Fruit fly (Drosophila melanogaster) whole organism, adult: Measurements from ENCODE around the gene Ufd4.

Source experiments
- CG11617 ChIP-seq: fragments of 200-800 bp; sonication (Bioruptor generic); optimal IDR thresholded peaks from 2 replicates; lab custom pipeline; 2017; ENCODE audit warnings: mild to moderate bottlenecking, missing biosample characterization, missing genetic modification reagents, missing genetic modification characterization
- CG12768 ChIP-seq: fragments of 200-800 bp; sonication (Bioruptor generic); optimal IDR thresholded peaks from 2 replicates; lab custom pipeline; 2017; ENCODE audit warnings: missing biosample characterization, missing genetic modification characterization, mild to moderate bottlenecking, moderate library complexity, missing genetic modification reagents
- CG14711 ChIP-seq: fragments of 200-800 bp; sonication (Bioruptor generic); optimal IDR thresholded peaks from 2 replicates; lab custom pipeline; 2018; ENCODE audit warnings: missing biosample characterization, mild to moderate bottlenecking, missing genetic modification characterization, moderate library complexity
- CG1620 ChIP-seq: fragments of 200-800 bp; sonication (Bioruptor generic); optimal IDR thresholded peaks from 2 replicates; lab custom pipeline; 2016; ENCODE audit warnings: missing biosample characterization, missing genetic modification characterization
- CG33017 ChIP-seq: fragments of 200-800 bp; sonication (Bioruptor generic); optimal IDR thresholded peaks from 2 replicates; lab custom pipeline; 2018; ENCODE audit warnings: missing biosample characterization, mild to moderate bottlenecking, missing genetic modification characterization, moderate library complexity
- CG5204 ChIP-seq: fragments of 200-800 bp; sonication (Bioruptor generic); optimal IDR thresholded peaks from 2 replicates; lab custom pipeline; 2016; ENCODE audit warnings: missing biosample characterization, missing genetic modification characterization
- CG7045 ChIP-seq: fragments of 200-800 bp; sonication (Bioruptor generic); optimal IDR thresholded peaks from 2 replicates; lab custom pipeline; 2017; ENCODE audit warnings: missing biosample characterization, mild to moderate bottlenecking, missing genetic modification characterization
- CG7101 ChIP-seq: fragments of 200-800 bp; sonication (Bioruptor generic); optimal IDR thresholded peaks from 2 replicates; lab custom pipeline; 2018; ENCODE audit warnings: missing biosample characterization, mild to moderate bottlenecking, missing genetic modification characterization, moderate library complexity
- Clk ChIP-seq: fragments of 200-800 bp; sonication (Bioruptor generic); optimal IDR thresholded peaks from 2 replicates; lab custom pipeline; 2017; ENCODE audit warnings: missing biosample characterization, missing genetic modification characterization
- Crg-1 ChIP-seq: fragments of 200-800 bp; sonication (Bioruptor generic); optimal IDR thresholded peaks from 2 replicates; lab custom pipeline; 2016; ENCODE audit warnings: missing biosample characterization, missing genetic modification characterization
- Hr96 ChIP-seq: fragments of 200-800 bp; sonication (Bioruptor generic); optimal IDR thresholded peaks from 2 replicates; lab custom pipeline; 2016; ENCODE audit warnings: missing biosample characterization, missing genetic modification characterization
- Mnt ChIP-seq: fragments of 200-800 bp; sonication (Bioruptor generic); optimal IDR thresholded peaks from 2 replicates; lab custom pipeline; 2016; ENCODE audit warnings: missing biosample characterization, mild to moderate bottlenecking, missing genetic modification characterization
- bab1 ChIP-seq: fragments of 200-800 bp; sonication (Bioruptor generic); optimal IDR thresholded peaks from 3 replicates; lab custom pipeline; 2019; ENCODE audit warnings: missing biosample characterization, mild to moderate bottlenecking, missing genetic modification characterization, moderate library complexity
- cic ChIP-seq: fragments of 200-800 bp; sonication (Bioruptor generic); optimal IDR thresholded peaks from 2 replicates; lab custom pipeline; 2017; ENCODE audit warnings: missing biosample characterization, mild to moderate bottlenecking, missing genetic modification characterization, moderate library complexity
- cnc ChIP-seq, 2 experiments: fragments of >200 bp; optimal IDR thresholded peaks; 2 replicates each; lab custom pipeline; 2017
- kay ChIP-seq: fragments of 200-800 bp; sonication (Bioruptor generic); peaks from one replicate; lab custom pipeline; 2016; ENCODE audit warnings: missing biosample characterization, missing genetic modification characterization, borderline replicate concordance
- ovo ChIP-seq: fragments of 200-800 bp; sonication (Bioruptor generic); optimal IDR thresholded peaks from 2 replicates; lab custom pipeline; 2016; ENCODE audit warnings: missing biosample characterization, missing genetic modification characterization
- pad ChIP-seq: fragments of 200-800 bp; sonication (Bioruptor generic); optimal IDR thresholded peaks from 3 replicates; lab custom pipeline; 2017; ENCODE audit warnings: missing biosample characterization, missing genetic modification characterization, mild to moderate bottlenecking, moderate library complexity, missing genetic modification reagents
- tj ChIP-seq: fragments of 200-800 bp; sonication (Bioruptor generic); optimal IDR thresholded peaks from 3 replicates; lab custom pipeline; 2017; ENCODE audit warnings: missing biosample characterization, mild to moderate bottlenecking, missing genetic modification characterization, moderate library complexity
- toe ChIP-seq: fragments of 200-800 bp; sonication (Bioruptor generic); optimal IDR thresholded peaks from 2 replicates; lab custom pipeline; 2016; ENCODE audit warnings: missing biosample characterization, missing genetic modification characterization

Gene Ufd4

DNA sequence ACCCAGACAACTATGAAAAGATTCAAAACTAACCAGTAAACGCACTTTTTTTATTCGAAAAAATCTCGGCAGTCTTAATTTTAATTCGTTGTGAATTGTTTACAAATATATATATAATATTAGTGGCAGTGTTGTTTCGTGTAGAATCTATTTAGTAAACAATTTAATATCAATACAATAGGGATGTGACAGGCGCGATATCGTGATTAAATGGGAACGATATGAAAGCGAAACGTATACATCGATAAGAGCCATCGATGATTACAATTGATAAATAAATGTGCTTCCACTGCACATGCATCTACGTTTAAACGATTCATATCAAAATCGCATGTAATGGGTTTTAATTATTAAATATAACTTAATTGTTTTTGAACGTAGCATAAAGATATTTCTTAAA, 14.8 kb downstream of the Ufd4 start:
- TF ChIP-seq CG1620 (peak; percentile 41), bab1 (GFP tag; lab: Kevin White, UChicago) (peak; percentile 34), pad (no peak), CG7101 (tag; lab: Kevin White, UChicago) (peak; percentile 3), CG12768 (GFP tag; lab: Kevin White, UChicago) (no peak), ovo (GFP tag; lab: Kevin White, UChicago) (no peak), kay (GFP tag; lab: Kevin White, UChicago) (peak; percentile 71)

DNA sequence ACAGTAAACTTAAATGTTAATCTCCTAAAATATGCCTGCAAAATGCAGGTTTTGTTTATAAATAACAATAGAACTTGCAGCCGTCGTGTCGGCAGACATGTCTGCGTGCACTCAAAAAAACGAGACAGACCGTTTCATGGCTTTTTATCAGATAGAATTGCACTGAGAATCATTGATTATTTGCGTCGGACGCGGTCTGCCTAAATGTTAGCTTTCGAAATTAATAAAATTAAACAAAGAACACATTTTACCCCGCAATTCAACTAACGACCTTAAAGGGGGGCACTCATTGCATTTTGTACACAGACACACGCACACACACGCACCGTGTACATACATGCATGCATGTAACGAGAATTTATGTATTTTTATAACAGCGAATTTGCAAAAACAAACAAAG, 15.3 kb downstream of the Ufd4 start:
- no peak for TF ChIP-seq CG7045 (GFP tag; lab: Kevin White, UChicago)
- peak; percentile 51 for TF ChIP-seq Mnt (GFP tag; lab: Kevin White, UChicago)
- TF ChIP-seq CG33017 (tag; lab: Kevin White, UChicago) = no peak
- TF ChIP-seq CG12768 (GFP tag; lab: Kevin White, UChicago) = peak; percentile 32
- TF ChIP-seq cic (GFP tag; lab: Kevin White, UChicago) = no peak
- no peak for TF ChIP-seq CG14711 (tag; lab: Kevin White, UChicago)
- no peak for TF ChIP-seq Crg-1 (GFP tag; lab: Kevin White, UChicago)
- no peak for TF ChIP-seq Hr96 (GFP tag; lab: Kevin White, UChicago)
- TF ChIP-seq cnc (optimal IDR thresholded peaks at IDR 0.05; lab: Kevin White, UChicago) = no peak
- TF ChIP-seq Clk (GFP tag; lab: Kevin White, UChicago) = no peak
- no peak for TF ChIP-seq bab1 (GFP tag; lab: Kevin White, UChicago)
- peak; percentile 30 for TF ChIP-seq CG11617 (GFP tag; lab: Kevin White, UChicago)
- TF ChIP-seq CG5204 (GFP tag; lab: Kevin White, UChicago) = no peak
- no peak for TF ChIP-seq CG7101 (tag; lab: Kevin White, UChicago)
- no peak for TF ChIP-seq pad
- TF ChIP-seq ovo (GFP tag; lab: Kevin White, UChicago) = no peak
- TF ChIP-seq CG1620 = no peak
- TF ChIP-seq tj = peak; percentile 21
- TF ChIP-seq kay (GFP tag; lab: Kevin White, UChicago) = peak; percentile 70
- TF ChIP-seq toe (GFP tag; lab: Kevin White, UChicago) = no peak

DNA sequence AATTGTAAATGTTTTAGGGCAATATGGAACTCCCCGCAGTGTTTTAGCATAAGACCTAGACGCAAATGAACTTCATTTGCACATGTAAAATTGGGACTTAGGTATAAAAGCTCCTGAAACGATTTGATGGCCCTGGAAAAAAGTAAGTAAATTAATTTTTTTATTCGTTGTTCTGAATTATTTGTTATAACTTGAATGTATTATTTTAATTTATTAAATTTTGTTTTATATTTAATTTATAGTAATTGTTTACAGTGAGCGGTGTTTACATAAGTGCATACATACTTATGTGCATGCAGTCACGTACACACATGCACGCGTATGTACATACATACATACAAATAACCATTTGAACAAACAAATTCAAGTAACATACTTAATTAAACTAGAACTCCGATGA, 15.7 kb downstream of the Ufd4 start:
- no peak for TF ChIP-seq cnc (optimal IDR thresholded peaks at IDR 0.05; lab: Kevin White, UChicago)
- TF ChIP-seq CG7045 (GFP tag; lab: Kevin White, UChicago) = peak; percentile 68
- TF ChIP-seq CG14711 (tag; lab: Kevin White, UChicago) = peak; percentile 64
- no peak for TF ChIP-seq Hr96 (GFP tag; lab: Kevin White, UChicago)
- TF ChIP-seq CG1620 = no peak
- TF ChIP-seq bab1 (GFP tag; lab: Kevin White, UChicago) = peak; percentile 63
- TF ChIP-seq tj = peak; percentile 25
- TF ChIP-seq ovo (GFP tag; lab: Kevin White, UChicago) = no peak
- TF ChIP-seq cic (GFP tag; lab: Kevin White, UChicago) = no peak
- TF ChIP-seq CG12768 (GFP tag; lab: Kevin White, UChicago) = peak; percentile 29
- TF ChIP-seq CG33017 (tag; lab: Kevin White, UChicago) = no peak
- TF ChIP-seq CG7101 (tag; lab: Kevin White, UChicago) = peak; percentile 15
- TF ChIP-seq CG11617 (GFP tag; lab: Kevin White, UChicago) = peak; percentile 50
- peak; percentile 45 for TF ChIP-seq kay (GFP tag; lab: Kevin White, UChicago)
- no peak for TF ChIP-seq Crg-1 (GFP tag; lab: Kevin White, UChicago)
- TF ChIP-seq Mnt (GFP tag; lab: Kevin White, UChicago) = no peak
- TF ChIP-seq pad = no peak
- no peak for TF ChIP-seq CG5204 (GFP tag; lab: Kevin White, UChicago)
- TF ChIP-seq toe (GFP tag; lab: Kevin White, UChicago) = no peak
- TF ChIP-seq Clk (GFP tag; lab: Kevin White, UChicago) = no peak

DNA sequence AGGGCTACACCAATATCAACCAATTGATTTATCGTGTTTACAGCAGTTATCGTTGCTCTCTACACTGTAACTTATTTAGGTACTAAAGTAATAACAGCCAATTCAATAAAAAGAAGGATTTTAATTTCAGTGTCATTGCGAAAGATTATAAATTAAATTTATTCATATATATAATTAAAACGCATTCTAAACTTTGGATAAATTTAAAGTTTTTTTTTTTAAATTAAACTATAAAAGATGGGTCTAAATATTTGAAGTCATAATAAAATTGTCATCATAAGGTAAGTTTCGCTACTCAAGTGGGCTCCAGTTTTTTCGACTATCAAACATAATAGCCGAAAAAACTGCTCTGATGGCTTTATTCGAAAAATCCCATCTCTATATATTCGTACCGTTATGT, 19.9 kb downstream of the Ufd4 start, which contains the start of gene trk:
Gene trk, minus strand, starts transcription at position 101 of the 400 bp plus-strand sequence.
- TF ChIP-seq pad (no peak), CG5204 (GFP tag; lab: Kevin White, UChicago) (no peak), Hr96 (GFP tag; lab: Kevin White, UChicago) (no peak), cic (GFP tag; lab: Kevin White, UChicago) (no peak), Crg-1 (GFP tag; lab: Kevin White, UChicago) (no peak), CG7045 (GFP tag; lab: Kevin White, UChicago) (no peak), cnc (optimal IDR thresholded peaks at IDR 0.05; lab: Kevin White, UChicago) (no peak), kay (GFP tag; lab: Kevin White, UChicago) (no peak), CG7101 (tag; lab: Kevin White, UChicago) (no peak), toe (GFP tag; lab: Kevin White, UChicago) (no peak), CG1620 (no peak), CG11617 (GFP tag; lab: Kevin White, UChicago) (no peak), CG12768 (GFP tag; lab: Kevin White, UChicago) (no peak), Clk (GFP tag; lab: Kevin White, UChicago) (no peak), Mnt (GFP tag; lab: Kevin White, UChicago) (no peak), CG33017 (tag; lab: Kevin White, UChicago) (no peak), ovo (GFP tag; lab: Kevin White, UChicago) (no peak)

DNA sequence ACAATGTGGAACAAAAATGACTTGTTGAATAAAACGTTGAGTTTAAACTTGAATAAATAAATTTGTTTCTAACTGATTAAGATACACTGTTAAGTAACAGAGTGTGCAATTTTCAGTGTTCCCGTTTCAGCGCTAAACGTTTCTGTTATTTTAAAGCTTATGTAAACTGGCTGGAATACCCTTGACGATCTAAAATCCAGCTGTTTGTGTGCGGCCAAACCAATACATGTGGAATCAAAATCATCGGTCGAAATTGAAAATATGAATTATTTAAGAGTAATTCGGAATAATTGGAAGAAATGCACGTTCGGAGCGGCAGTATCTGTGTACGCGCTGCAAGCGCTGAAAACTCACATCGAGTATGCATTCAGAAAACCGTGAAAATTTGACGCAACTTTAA, 22.3 kb downstream of the Ufd4 start, which contains the start of gene Mulk:
Gene Mulk, plus strand, starts transcription at position 198 of the 400 bp plus-strand sequence.
- TF ChIP-seq Mnt (GFP tag; lab: Kevin White, UChicago) (no peak), CG14711 (tag; lab: Kevin White, UChicago) (no peak), CG12768 (GFP tag; lab: Kevin White, UChicago) (no peak)

DNA sequence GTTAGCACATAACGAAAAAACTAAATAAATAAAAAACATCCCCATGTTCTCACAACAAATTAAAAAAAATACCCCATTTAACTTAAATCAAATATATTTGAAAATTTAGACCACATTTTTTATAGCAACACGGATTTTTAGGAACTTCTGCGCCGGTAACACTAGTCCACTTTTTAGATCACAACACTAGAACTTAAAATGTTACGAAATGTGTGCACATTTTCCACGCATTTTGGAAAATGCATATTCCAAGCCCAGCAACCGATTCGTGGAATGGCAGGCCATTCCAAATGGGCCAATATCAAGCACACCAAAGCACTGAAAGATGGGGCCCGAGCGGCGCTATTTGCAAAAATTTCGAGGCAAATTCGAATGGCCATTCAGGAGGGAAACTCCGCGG, 23.5 kb downstream of the Ufd4 start, which contains the start of gene CG4957:
Gene CG4957, plus strand, starts transcription at position 185 of the 400 bp plus-strand sequence.
- no peak for TF ChIP-seq CG1620
- no peak for TF ChIP-seq cnc (optimal IDR thresholded peaks at IDR 0.05; lab: Kevin White, UChicago)
- TF ChIP-seq Hr96 (GFP tag; lab: Kevin White, UChicago) = no peak
- TF ChIP-seq tj = no peak
- no peak for TF ChIP-seq kay (GFP tag; lab: Kevin White, UChicago)
- TF ChIP-seq CG12768 (GFP tag; lab: Kevin White, UChicago) = no peak
- TF ChIP-seq CG5204 (GFP tag; lab: Kevin White, UChicago) = no peak
- no peak for TF ChIP-seq Clk (GFP tag; lab: Kevin White, UChicago)
- no peak for TF ChIP-seq CG33017 (tag; lab: Kevin White, UChicago)
- no peak for TF ChIP-seq Mnt (GFP tag; lab: Kevin White, UChicago)
- no peak for TF ChIP-seq cic (GFP tag; lab: Kevin White, UChicago)
